Worm (Caenorhabditis elegans): ENCODE measurements around the gene nphp-4.
A peak's percentile ranks its signal among the peaks of the same experiment; 100 is the strongest.

nphp-4 gene

DNA sequence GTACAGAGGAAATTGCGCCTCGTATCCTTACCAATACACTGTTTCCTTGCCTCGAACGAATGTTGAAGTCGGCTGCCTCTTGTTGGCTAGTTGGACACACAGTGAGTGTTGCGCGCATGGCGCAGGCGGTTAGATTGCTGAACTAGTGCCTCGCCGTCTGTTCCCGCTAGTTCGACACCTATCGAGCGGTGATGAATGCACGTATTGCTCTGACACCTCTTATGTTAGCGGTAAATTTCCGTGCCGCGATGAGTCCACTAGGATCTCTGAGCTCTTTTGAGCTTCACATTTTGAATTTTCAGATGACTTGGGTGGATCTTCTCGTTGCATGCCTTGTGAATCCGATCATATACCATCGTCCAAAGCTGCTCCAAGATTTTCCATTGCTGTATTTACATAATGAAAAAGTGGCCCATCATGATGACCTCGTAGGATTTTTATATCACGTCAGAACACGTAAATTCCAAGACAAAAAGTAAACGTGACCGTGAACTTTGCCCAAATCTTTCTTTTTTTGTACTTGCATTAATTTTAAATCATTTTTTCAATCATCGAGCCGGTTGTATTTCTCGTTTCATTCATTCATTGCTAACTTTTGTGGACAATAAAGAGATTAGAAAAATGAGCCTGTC lies 60.6 kb downstream of the nphp-4 start, which contains the start of gene F55A11.11:
Gene F55A11.11 (plus strand): TSS at position 341 of the 632 bp plus-strand sequence.
- TF ChIP-seq nhr-67 (tag; optimal IDR thresholded peaks at IDR 0.05) (no peak), mml-1 (tag; optimal IDR thresholded peaks at IDR 0.05) (no peak), ceh-9 (tag; optimal IDR thresholded peaks at IDR 0.05) (no peak), sea-2 (GFP tag; optimal IDR thresholded peaks at IDR 0.05) (no peak), pqm-1 (tag; optimal IDR thresholded peaks at IDR 0.05) (peak; percentile 46), egl-27 (tag; optimal IDR thresholded peaks at IDR 0.05) (peak; percentile 64), nhr-28 (tag; optimal IDR thresholded peaks at IDR 0.05) (no peak), nhr-25 (tag; optimal IDR thresholded peaks at IDR 0.05) (peak; percentile 65), fkh-10 (GFP tag; optimal IDR thresholded peaks at IDR 0.05) (no peak), R02D3.7 (tag; optimal IDR thresholded peaks at IDR 0.05) (peak; percentile 13), lsy-12 (tag; optimal IDR thresholded peaks at IDR 0.05) (peak; percentile 85), nhr-11 (tag; optimal IDR thresholded peaks at IDR 0.05) (no peak), ceh-28 (tag; optimal IDR thresholded peaks at IDR 0.05) (no peak), nhr-12 (tag; optimal IDR thresholded peaks at IDR 0.05) (no peak), lin-15B (tag; optimal IDR thresholded peaks at IDR 0.05) (peak; percentile 43), zag-1 (tag; optimal IDR thresholded peaks at IDR 0.05) (no peak), ztf-11 (tag; optimal IDR thresholded peaks at IDR 0.05) (no peak), hmg-11 (tag; optimal IDR thresholded peaks at IDR 0.05) (peak; percentile 98), lin-39 (tag; optimal IDR thresholded peaks at IDR 0.05) (peak; percentile 96), eor-1 (tag; optimal IDR thresholded peaks at IDR 0.05) (no peak), pha-4 (tag; optimal IDR thresholded peaks at IDR 0.05) (peak; percentile 78), aly-2 (tag; optimal IDR thresholded peaks at IDR 0.05) (no peak), snpc-4 (tag; optimal IDR thresholded peaks at IDR 0.05) (peak; percentile 45), ceh-82 (tag; optimal IDR thresholded peaks at IDR 0.05) (no peak), tbx-2 (tag; optimal IDR thresholded peaks at IDR 0.05) (peak; percentile 78), jun-1 (tag; optimal IDR thresholded peaks at IDR 0.05) (no peak), nhr-43 (tag; optimal IDR thresholded peaks at IDR 0.05; ENCODE audit: poor library complexity, severe bottlenecking) (peak; percentile 86), unc-39 (tag; optimal IDR thresholded peaks at IDR 0.05) (no peak), nhr-77 (tag; optimal IDR thresholded peaks at IDR 0.05) (no peak), fkh-2 (tag; optimal IDR thresholded peaks at IDR 0.05) (no peak), mdl-1 (tag; optimal IDR thresholded peaks at IDR 0.05) (no peak), ztf-4 (tag; optimal IDR thresholded peaks at IDR 0.05) (peak; percentile 75), egl-5 (tag; optimal IDR thresholded peaks at IDR 0.05) (peak; percentile 64), nhr-76 (tag; optimal IDR thresholded peaks at IDR 0.05) (no peak), ceh-16 (tag; optimal IDR thresholded peaks at IDR 0.05) (peak; percentile 42), fos-1 (tag; optimal IDR thresholded peaks at IDR 0.05) (no peak), unc-62 (GFP tag; optimal IDR thresholded peaks at IDR 0.05) (no peak), nhr-237 (tag; optimal IDR thresholded peaks at IDR 0.05) (no peak), elt-3 (tag; optimal IDR thresholded peaks at IDR 0.05) (peak in 1 of 3 experiments; percentile 4), elt-1 (tag; optimal IDR thresholded peaks at IDR 0.05) (peak; percentile 0), nhr-23 (tag; optimal IDR thresholded peaks at IDR 0.05) (peak; percentile 60), skn-1 (tag; optimal IDR thresholded peaks at IDR 0.05) (peak; percentile 49), daf-12 (tag; optimal IDR thresholded peaks at IDR 0.05) (no peak), ZK546.5 (tag; optimal IDR thresholded peaks at IDR 0.05) (no peak), ama-1 (optimal IDR thresholded peaks at IDR 0.05) (peak; percentile 80), elt-2 (tag; optimal IDR thresholded peaks at IDR 0.05) (peak; percentile 60), nfya-1 (tag; optimal IDR thresholded peaks at IDR 0.05; ENCODE audit: insufficient read depth) (peak; percentile 58)
